Fruit fly (Drosophila melanogaster) whole organism: ENCODE results near the gene LanA.

ENCODE experiments used
- CG8478 ChIP-seq: fragments of >200 bp; optimal IDR thresholded peaks from 2 replicates; lab custom pipeline; 2018; ENCODE audit warnings: inconsistent platforms
- EcR ChIP-seq, 2 experiments: fragments of >200 bp; optimal IDR thresholded peaks; 2 replicates each; lab custom pipeline; 2017; ENCODE audit warnings: missing biosample characterization in 2 of 2, missing genetic modification characterization in 2 of 2, missing genetic modification reagents in 2 of 2
- pan ChIP-seq: fragments of >200 bp; optimal IDR thresholded peaks from 2 replicates; lab custom pipeline; 2017
- usp ChIP-seq: fragments of >200 bp; optimal IDR thresholded peaks from 2 replicates; lab custom pipeline; 2017; ENCODE audit warnings: missing biosample characterization, missing genetic modification characterization, mixed read lengths

- TF ChIP-seq EcR (GFP tag; optimal IDR thresholded peaks at IDR 0.05; lab: Kevin White, UChicago) (no peak), CG8478 (no peak), usp (GFP tag; lab: Kevin White, UChicago) (no peak), pan (no peak)
These were observed 49.7 kb upstream of the LanA start for dm6 chr3L:6267509-6267908.
